Fruit fly (Drosophila melanogaster) whole organism, embryonic: ENCODE data around the gene CG11893.
A peak's percentile ranks its signal among the peaks of the same experiment; 100 is the strongest.

Experiments used
- Asciz ChIP-seq: fragments of 200-800 bp; sonication (Bioruptor generic); optimal IDR thresholded peaks from 2 replicates; lab custom pipeline; 2017; ENCODE audit warnings: missing biosample characterization, mild to moderate bottlenecking, missing genetic modification characterization, missing genetic modification reagents
- BEAF-32 ChIP-seq: fragments of 200-800 bp; sonication (Bioruptor generic); optimal IDR thresholded peaks from 3 replicates; lab custom pipeline; 2017; ENCODE audit warnings: missing biosample characterization, missing genetic modification characterization, mild to moderate bottlenecking, moderate library complexity, missing genetic modification reagents
- Bgb ChIP-seq: fragments of 200-800 bp; sonication (Bioruptor generic); IDR thresholded peaks from 2 replicates; pipeline ENCODE4 v1.3.6; 2022; ENCODE audit warnings: missing biosample characterization, missing genetic modification characterization; ENCODE audit not compliant: partially characterized antibody
- CG10321 ChIP-seq: fragments of 200-800 bp; sonication (Bioruptor generic); IDR thresholded peaks from 2 replicates; pipeline ENCODE4 v1.3.6; 2022; ENCODE audit warnings: missing biosample characterization, missing genetic modification characterization
- CG12155 ChIP-seq: fragments of 200-800 bp; sonication (Bioruptor generic); optimal IDR thresholded peaks from 3 replicates; lab custom pipeline; 2016; ENCODE audit warnings: missing biosample characterization, missing genetic modification characterization
- CG12299 ChIP-seq: fragments of 200-800 bp; sonication (Bioruptor generic); optimal IDR thresholded peaks from 2 replicates; lab custom pipeline; 2018; ENCODE audit warnings: missing biosample characterization, mild to moderate bottlenecking, missing genetic modification characterization
- CG12659 ChIP-seq: fragments of 200-800 bp; sonication (Bioruptor generic); optimal IDR thresholded peaks from 3 replicates; lab custom pipeline; 2017; ENCODE audit warnings: mild to moderate bottlenecking, missing biosample characterization, missing genetic modification reagents, missing genetic modification characterization
- CG15479 ChIP-seq: fragments of 200-800 bp; sonication (Bioruptor generic); optimal IDR thresholded peaks from 3 replicates; lab custom pipeline; 2019; ENCODE audit warnings: missing biosample characterization, mild to moderate bottlenecking, missing genetic modification characterization, moderate library complexity
- CG15696 ChIP-seq: fragments of 200-800 bp; sonication (Bioruptor generic); optimal IDR thresholded peaks from 2 replicates; lab custom pipeline; 2019; ENCODE audit warnings: missing biosample characterization, mild to moderate bottlenecking, missing genetic modification characterization, moderate library complexity
- CG1602 ChIP-seq: fragments of 200-800 bp; sonication (Bioruptor generic); optimal IDR thresholded peaks from 3 replicates; lab custom pipeline; 2016; ENCODE audit warnings: missing biosample characterization, missing genetic modification characterization
- CG16815 ChIP-seq: fragments of 200-800 bp; sonication (Bioruptor generic); optimal IDR thresholded peaks from 3 replicates; lab custom pipeline; 2017; ENCODE audit warnings: missing biosample characterization, mild to moderate bottlenecking, missing genetic modification characterization
- CG17802 ChIP-seq: fragments of 200-800 bp; sonication (Bioruptor generic); optimal IDR thresholded peaks from 2 replicates; lab custom pipeline; 2018; ENCODE audit warnings: missing biosample characterization, mild to moderate bottlenecking, missing genetic modification characterization, moderate library complexity
- CG18262 ChIP-seq: fragments of 200-800 bp; optimal IDR thresholded peaks from 3 replicates; lab custom pipeline; 2019; ENCODE audit warnings: missing biosample characterization, mild to moderate bottlenecking, missing genetic modification characterization, moderate library complexity
- CG18476 ChIP-seq: fragments of 200-800 bp; sonication (Bioruptor generic); optimal IDR thresholded peaks from 2 replicates; lab custom pipeline; 2016; ENCODE audit warnings: missing biosample characterization, mild to moderate bottlenecking, missing genetic modification characterization
- CG18599 ChIP-seq: fragments of 200-800 bp; sonication (Bioruptor generic); optimal IDR thresholded peaks from 3 replicates; lab custom pipeline; 2017; ENCODE audit warnings: missing biosample characterization, missing genetic modification characterization, mild to moderate bottlenecking, moderate library complexity, missing genetic modification reagents
- CG2129 ChIP-seq: fragments of 200-800 bp; sonication (Bioruptor generic); IDR thresholded peaks from 2 replicates; pipeline ENCODE4 v1.3.6; 2022; ENCODE audit warnings: missing biosample characterization, missing genetic modification characterization; ENCODE audit not compliant: partially characterized antibody
- CG30403 ChIP-seq: fragments of 200-800 bp; sonication (Bioruptor generic); optimal IDR thresholded peaks from 3 replicates; lab custom pipeline; 2016; ENCODE audit warnings: missing biosample characterization, missing genetic modification characterization
- CG31365 ChIP-seq: fragments of 200-800 bp; sonication (Bioruptor generic); optimal IDR thresholded peaks from 2 replicates; lab custom pipeline; 2018; ENCODE audit warnings: missing biosample characterization, mild to moderate bottlenecking, missing genetic modification characterization
- CG31388 ChIP-seq: fragments of 200-800 bp; sonication (Bioruptor generic); optimal IDR thresholded peaks from 2 replicates; lab custom pipeline; 2016; ENCODE audit warnings: missing biosample characterization, missing genetic modification characterization
- CG3163 ChIP-seq: fragments of 200-800 bp; sonication (Bioruptor generic); optimal IDR thresholded peaks from 3 replicates; lab custom pipeline; 2016; ENCODE audit warnings: missing biosample characterization, missing genetic modification characterization
- CG33213 ChIP-seq: fragments of 200-800 bp; sonication (Bioruptor generic); optimal IDR thresholded peaks from 3 replicates; lab custom pipeline; 2016; ENCODE audit warnings: missing biosample characterization, missing genetic modification characterization
- CG3838 ChIP-seq: fragments of 200-800 bp; sonication (Bioruptor generic); optimal IDR thresholded peaks from 3 replicates; lab custom pipeline; 2016; ENCODE audit warnings: missing biosample characterization, missing genetic modification characterization
- CG6854 ChIP-seq: fragments of 200-800 bp; sonication (Bioruptor generic); optimal IDR thresholded peaks from 3 replicates; lab custom pipeline; 2017; ENCODE audit warnings: missing biosample characterization, mild to moderate bottlenecking, missing genetic modification characterization
- CG7839 ChIP-seq: fragments of 200-800 bp; sonication (Bioruptor generic); optimal IDR thresholded peaks from 3 replicates; lab custom pipeline; 2018; ENCODE audit warnings: missing biosample characterization, mild to moderate bottlenecking, missing genetic modification characterization, moderate library complexity
- CG9932 ChIP-seq: fragments of 200-800 bp; sonication (Bioruptor generic); IDR thresholded peaks from 2 replicates; pipeline ENCODE4 v1.3.6; 2022; ENCODE audit warnings: missing biosample characterization, missing genetic modification characterization
- Camta ChIP-seq: fragments of 200-800 bp; sonication (Bioruptor generic); optimal IDR thresholded peaks from 2 replicates; lab custom pipeline; 2016; ENCODE audit warnings: missing biosample characterization, missing genetic modification characterization
- D19B ChIP-seq: fragments of 200-800 bp; sonication (Bioruptor generic); optimal IDR thresholded peaks from 2 replicates; lab custom pipeline; 2017; ENCODE audit warnings: missing biosample characterization, mild to moderate bottlenecking, missing genetic modification characterization
- Doc3 ChIP-seq: fragments of 200-800 bp; sonication (Bioruptor generic); IDR thresholded peaks from 3 replicates; pipeline ENCODE4 v1.3.6; 2022; ENCODE audit warnings: missing biosample characterization, missing genetic modification characterization; ENCODE audit not compliant: partially characterized antibody
- E2f1 ChIP-seq: fragments of 200-800 bp; sonication (Bioruptor generic); IDR thresholded peaks from 2 replicates; pipeline ENCODE4 v1.3.6; 2022; ENCODE audit warnings: missing biosample characterization, missing genetic modification characterization
- Gsc ChIP-seq: fragments of 200-800 bp; sonication (Bioruptor generic); IDR thresholded peaks from 2 replicates; pipeline ENCODE4 v1.3.6; 2022; ENCODE audit warnings: missing biosample characterization, missing genetic modification characterization
- H15 ChIP-seq: fragments of 200-800 bp; sonication (Bioruptor generic); IDR thresholded peaks from 3 replicates; pipeline ENCODE4 v1.3.6; 2022; ENCODE audit warnings: missing biosample characterization, missing genetic modification characterization
- Hr3 ChIP-seq: fragments of 200-800 bp; sonication (Bioruptor generic); optimal IDR thresholded peaks from 3 replicates; lab custom pipeline; 2016; ENCODE audit warnings: missing biosample characterization, missing genetic modification characterization
- Hsf ChIP-seq: fragments of 200-800 bp; sonication (Bioruptor generic); optimal IDR thresholded peaks from 3 replicates; lab custom pipeline; 2016; ENCODE audit warnings: missing biosample characterization, missing genetic modification characterization
- NK7.1 ChIP-seq: fragments of 200-800 bp; sonication (Bioruptor generic); optimal IDR thresholded peaks from 3 replicates; lab custom pipeline; 2016; ENCODE audit warnings: missing biosample characterization, missing genetic modification characterization
- Xbp1 ChIP-seq: fragments of 200-800 bp; sonication (Bioruptor generic); optimal IDR thresholded peaks from 3 replicates; lab custom pipeline; 2016; ENCODE audit warnings: missing biosample characterization, mild to moderate bottlenecking, missing genetic modification characterization
- YL-1 ChIP-seq: fragments of 200-800 bp; sonication (Bioruptor generic); optimal IDR thresholded peaks from 3 replicates; lab custom pipeline; 2017; ENCODE audit warnings: missing biosample characterization, mild to moderate bottlenecking, missing genetic modification characterization
- ab ChIP-seq: fragments of 200-800 bp; sonication (Bioruptor generic); optimal IDR thresholded peaks from 2 replicates; lab custom pipeline; 2016; ENCODE audit warnings: missing biosample characterization, missing genetic modification characterization
- chm ChIP-seq: fragments of 200-800 bp; sonication (Bioruptor generic); IDR thresholded peaks from 2 replicates; pipeline ENCODE4 v1.3.6; 2022; ENCODE audit warnings: missing biosample characterization, missing genetic modification characterization
- croc ChIP-seq: fragments of 200-800 bp; sonication (Bioruptor generic); conservative IDR thresholded peaks from 3 replicates; pipeline ENCODE4 v1.3.6; 2022; ENCODE audit warnings: missing biosample characterization, missing genetic modification characterization
- dm ChIP-seq: fragments of 200-800 bp; sonication (Bioruptor generic); optimal IDR thresholded peaks from 3 replicates; lab custom pipeline; 2016; ENCODE audit warnings: missing biosample characterization, missing genetic modification characterization
- eve ChIP-seq, 2 experiments: fragments of >200 bp; optimal IDR thresholded peaks; 2 replicates each; lab custom pipeline; 2017; ENCODE audit warnings: missing biosample characterization in 2 of 2, missing genetic modification characterization in 2 of 2
- klu ChIP-seq: fragments of 200-800 bp; sonication (Bioruptor generic); IDR thresholded peaks from 2 replicates; pipeline ENCODE4 v1.3.6; 2022; ENCODE audit warnings: missing biosample characterization, missing genetic modification characterization
- lab ChIP-seq: fragments of 200-800 bp; sonication (Bioruptor generic); optimal IDR thresholded peaks from 3 replicates; lab custom pipeline; 2017; ENCODE audit warnings: missing biosample characterization, missing genetic modification characterization, mild to moderate bottlenecking, moderate library complexity, missing genetic modification reagents
- row ChIP-seq: fragments of 200-800 bp; sonication (Bioruptor generic); IDR thresholded peaks from 3 replicates; pipeline ENCODE4 v1.3.6; 2022; ENCODE audit warnings: missing biosample characterization, missing genetic modification characterization
- twi ChIP-seq: fragments of 200-800 bp; optimal IDR thresholded peaks from 2 replicates; lab custom pipeline; 2019; ENCODE audit warnings: missing biosample characterization, mild to moderate bottlenecking, missing genetic modification characterization, moderate library complexity
- tx ChIP-seq: fragments of 200-800 bp; sonication (Bioruptor generic); optimal IDR thresholded peaks from 2 replicates; lab custom pipeline; 2016; ENCODE audit warnings: missing biosample characterization, missing genetic modification characterization
- unc-4 ChIP-seq: fragments of 200-800 bp; sonication (Bioruptor generic); IDR thresholded peaks from 2 replicates; pipeline ENCODE4 v1.3.6; 2022; ENCODE audit warnings: missing biosample characterization, missing genetic modification characterization; ENCODE audit not compliant: partially characterized antibody
- wdn ChIP-seq: fragments of 200-800 bp; sonication (Bioruptor generic); IDR thresholded peaks from 2 replicates; pipeline ENCODE4 v1.3.6; 2022; ENCODE audit warnings: missing biosample characterization, missing genetic modification characterization
- zfh2 ChIP-seq: fragments of 200-800 bp; sonication (Bioruptor generic); optimal IDR thresholded peaks from 2 replicates; lab custom pipeline; 2016; ENCODE audit warnings: missing biosample characterization, missing genetic modification characterization

Gene CG11893

dm6 chr3R:25258628-25259240 is 31.0 kb upstream of the CG11893 start, which contains the start of gene CG11857 (continued):
- peak; percentile 99 for TF ChIP-seq Hr3 (GFP tag; lab: Kevin White, UChicago)
- peak; percentile 97 for TF ChIP-seq CG31388 (GFP tag; lab: Kevin White, UChicago)
- TF ChIP-seq H15 (GFP tag; lab: Robert Waterston, UW), result peak; percentile 99
- TF ChIP-seq CG1602, result peak; percentile 99
- peak; percentile 97 for TF ChIP-seq wdn (GFP tag; lab: Robert Waterston, UW)
- peak in 1 of 2 experiments; percentile 54 for TF ChIP-seq eve (GFP tag; optimal IDR thresholded peaks at IDR 0.05; lab: Kevin White, UChicago)
- TF ChIP-seq CG15479 (GFP tag; lab: Kevin White, UChicago), result peak; percentile 30
- peak; percentile 93 for TF ChIP-seq NK7.1 (GFP tag; lab: Kevin White, UChicago)
- TF ChIP-seq CG31365 (tag; lab: Kevin White, UChicago), result peak; percentile 83
- TF ChIP-seq CG3838 (GFP tag; lab: Kevin White, UChicago), result peak; percentile 95
- TF ChIP-seq CG12299 (tag; lab: Kevin White, UChicago), result peak; percentile 95
- peak; percentile 93 for TF ChIP-seq dm (GFP tag; lab: Kevin White, UChicago)
- TF ChIP-seq CG16815 (GFP tag; lab: Kevin White, UChicago), result peak; percentile 97
- TF ChIP-seq E2f1 (GFP tag; lab: Robert Waterston, UW), result peak; percentile 99
- peak; percentile 98 for TF ChIP-seq croc
- TF ChIP-seq CG30403 (GFP tag; lab: Kevin White, UChicago), result peak; percentile 99
- TF ChIP-seq CG17802 (tag; lab: Kevin White, UChicago), result peak; percentile 88
- TF ChIP-seq klu (GFP tag; lab: Robert Waterston, UW), result peak; percentile 99
- TF ChIP-seq Camta (GFP tag; lab: Kevin White, UChicago), result peak; percentile 98
- TF ChIP-seq unc-4 (GFP tag; lab: Robert Waterston, UW), result peak; percentile 99
- TF ChIP-seq Asciz (GFP tag; lab: Kevin White, UChicago), result peak; percentile 92
- TF ChIP-seq Xbp1 (GFP tag; lab: Kevin White, UChicago), result peak; percentile 100
- TF ChIP-seq D19B (GFP tag; lab: Kevin White, UChicago), result peak; percentile 90
- peak; percentile 99 for TF ChIP-seq Hsf (GFP tag; lab: Kevin White, UChicago)
- peak; percentile 98 for TF ChIP-seq lab (GFP tag; lab: Kevin White, UChicago)
- peak; percentile 100 for TF ChIP-seq Doc3 (GFP tag; lab: Robert Waterston, UW)
- peak; percentile 97 for TF ChIP-seq CG18476 (GFP tag; lab: Kevin White, UChicago)
- peak; percentile 96 for TF ChIP-seq CG18262 (tag; lab: Kevin White, UChicago)
- TF ChIP-seq CG18599 (GFP tag; lab: Kevin White, UChicago), result peak; percentile 97
- peak; percentile 97 for TF ChIP-seq YL-1
- peak; percentile 98 for TF ChIP-seq CG12155 (GFP tag; lab: Kevin White, UChicago)
- TF ChIP-seq BEAF-32 (GFP tag; lab: Kevin White, UChicago), result peak; percentile 100
- TF ChIP-seq ab (GFP tag; lab: Kevin White, UChicago), result peak; percentile 91
- peak; percentile 99 for TF ChIP-seq CG12659 (GFP tag; lab: Kevin White, UChicago)
- peak; percentile 87 for TF ChIP-seq CG3163 (GFP tag; lab: Kevin White, UChicago)
- peak; percentile 88 for TF ChIP-seq CG6854 (GFP tag; lab: Kevin White, UChicago)
- peak; percentile 100 for TF ChIP-seq CG9932 (GFP tag; lab: Robert Waterston, UW)
- TF ChIP-seq CG7839 (tag; lab: Kevin White, UChicago), result peak; percentile 98
- TF ChIP-seq Gsc, result peak; percentile 96
- TF ChIP-seq CG15696 (tag; lab: Kevin White, UChicago), result peak; percentile 98
- peak; percentile 96 for TF ChIP-seq twi
- TF ChIP-seq chm, result peak; percentile 98
- peak; percentile 100 for TF ChIP-seq row (GFP tag; lab: Robert Waterston, UW)
- peak; percentile 97 for TF ChIP-seq CG33213 (GFP tag; lab: Kevin White, UChicago)
- TF ChIP-seq Bgb, result peak; percentile 99
- peak; percentile 96 for TF ChIP-seq tx (GFP tag; lab: Kevin White, UChicago)
- TF ChIP-seq CG2129 (GFP tag; lab: Robert Waterston, UW), result peak; percentile 100
- peak; percentile 99 for TF ChIP-seq zfh2 (GFP tag; lab: Kevin White, UChicago)
- TF ChIP-seq CG10321 (GFP tag; lab: Robert Waterston, UW), result peak; percentile 83
